Worm (Caenorhabditis elegans): Measurements from ENCODE around the gene T02G5.7.

ce11 chrII:7122661-7123418 is 47.4 kb downstream of the T02G5.7 start, which contains the start of gene F10E7.11:
- no peak for TF ChIP-seq lin-39 (tag; optimal IDR thresholded peaks at IDR 0.05)
- no peak for TF ChIP-seq ceh-28 (tag; optimal IDR thresholded peaks at IDR 0.05)
- no peak for TF ChIP-seq elt-2 (tag; optimal IDR thresholded peaks at IDR 0.05)
- TF ChIP-seq ama-1 (optimal IDR thresholded peaks at IDR 0.05) = no peak
- TF ChIP-seq ztf-4 (tag; optimal IDR thresholded peaks at IDR 0.05) = no peak
- TF ChIP-seq fkh-10 (GFP tag; optimal IDR thresholded peaks at IDR 0.05) = no peak
- no peak for TF ChIP-seq snpc-4 (tag; optimal IDR thresholded peaks at IDR 0.05)
- TF ChIP-seq elt-3 (tag; optimal IDR thresholded peaks at IDR 0.05) = no peak
- TF ChIP-seq nhr-12 (tag; optimal IDR thresholded peaks at IDR 0.05) = no peak
- no peak for TF ChIP-seq tbx-2 (tag; optimal IDR thresholded peaks at IDR 0.05)
- TF ChIP-seq unc-62 (GFP tag; optimal IDR thresholded peaks at IDR 0.05) = no peak
- no peak for TF ChIP-seq nhr-237 (tag; optimal IDR thresholded peaks at IDR 0.05)
- no peak for TF ChIP-seq pqm-1 (tag; optimal IDR thresholded peaks at IDR 0.05)
- TF ChIP-seq egl-27 (tag; optimal IDR thresholded peaks at IDR 0.05) = no peak
